Worm (Caenorhabditis elegans): ENCODE results near the gene ugt-59.

- TF ChIP-seq hmbx-1 (tag; optimal IDR thresholded peaks at IDR 0.05): no peak
- no peak for TF ChIP-seq flt-1 (GFP tag; IDR thresholded peaks at IDR 0.05)
- TF ChIP-seq ets-7 (tag; optimal IDR thresholded peaks at IDR 0.05): no peak
Observed at ce11 chrIV:10409377-10409776, 48.9 kb downstream of the ugt-59 start, which contains the start of gene rfk-1.
